Fruit fly (Drosophila melanogaster) whole organism: ENCODE measurements around the gene CG17376.

Source experiments
- CG8478 ChIP-seq: fragments of >200 bp; optimal IDR thresholded peaks from 2 replicates; lab custom pipeline; 2018; ENCODE audit warnings: inconsistent platforms
- Dll ChIP-seq: fragments of >200 bp; optimal IDR thresholded peaks from 2 replicates; lab custom pipeline; 2017
- EcR ChIP-seq, 2 experiments: fragments of >200 bp; optimal IDR thresholded peaks; 2 replicates each; lab custom pipeline; 2017; ENCODE audit warnings: missing biosample characterization in 2 of 2, missing genetic modification characterization in 2 of 2, missing genetic modification reagents in 2 of 2
- pan ChIP-seq: fragments of >200 bp; optimal IDR thresholded peaks from 2 replicates; lab custom pipeline; 2017
- psq ChIP-seq: fragments of >200 bp; optimal IDR thresholded peaks from 2 replicates; lab custom pipeline; 2017
- usp ChIP-seq: fragments of >200 bp; optimal IDR thresholded peaks from 2 replicates; lab custom pipeline; 2017; ENCODE audit warnings: missing biosample characterization, missing genetic modification characterization, mixed read lengths

DNA sequence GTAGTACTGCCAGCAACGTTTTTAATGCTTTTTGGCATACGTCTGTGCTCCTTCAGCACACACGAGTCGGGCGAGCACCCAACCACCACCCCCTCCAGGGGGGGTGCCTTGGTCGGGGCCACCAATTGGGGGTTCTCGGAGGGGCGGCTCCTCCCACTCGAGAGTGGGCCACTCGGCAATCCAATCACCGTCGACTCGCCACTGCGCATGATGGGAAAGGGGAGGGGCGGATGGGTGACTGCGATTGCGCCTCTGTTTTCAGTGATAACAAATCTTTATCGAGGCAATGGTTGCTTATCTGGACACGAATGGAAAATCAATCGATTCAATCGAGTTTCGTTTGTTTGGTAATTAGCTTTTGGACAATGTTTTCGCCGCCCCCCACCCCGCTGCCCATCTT lies 16.8 kb upstream of the CG17376 start:
- TF ChIP-seq Dll (no peak), psq (no peak), pan (no peak), EcR (GFP tag; optimal IDR thresholded peaks at IDR 0.05; lab: Kevin White, UChicago) (no peak), CG8478 (lab: Kevin White, UChicago) (no peak), usp (GFP tag; lab: Kevin White, UChicago) (no peak)
